Worm (Caenorhabditis elegans): ENCODE results near the gene F23A7.1.
"Not testable (repeated sequence)": the region's sequence is repeated elsewhere in the genome, so short reads cannot be mapped to it uniquely, and the experiment has no call there.

DNA sequence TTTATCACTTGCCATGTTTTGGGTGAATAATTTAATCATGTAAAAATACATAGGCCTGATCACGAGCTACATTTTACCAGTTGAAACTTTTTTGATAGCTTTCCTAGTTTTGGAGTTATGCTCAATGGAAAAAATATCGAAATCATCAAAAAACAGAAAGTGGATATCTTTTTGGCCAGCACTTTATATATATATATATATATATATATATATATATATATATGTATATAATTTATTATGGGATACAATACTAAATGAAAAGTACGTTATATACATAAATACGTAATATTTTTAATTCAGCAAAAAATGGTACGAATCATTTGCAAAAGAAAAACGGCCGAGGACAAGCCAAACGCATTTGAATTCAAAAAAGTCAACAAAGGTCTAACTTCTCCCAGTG is 2.5 kb downstream of the F23A7.1 start, which contains the start of gene F23A7.3:
- TF ChIP-seq pha-4, fos-1, ceh-82, aly-2, nhr-237, zag-1 (tag; optimal IDR thresholded peaks at IDR 0.05): not testable (repeated sequence)

Measured in whole organism, L3 larva.